Fruit fly (Drosophila melanogaster) whole organism, embryonic: ENCODE measurements around the gene qtc.
A peak's percentile ranks its signal among the peaks of the same experiment; 100 is the strongest.

Experiments used
- Aef1 ChIP-seq: fragments of 200-800 bp; sonication (Bioruptor generic); IDR thresholded peaks from 3 replicates; pipeline ENCODE4 v1.3.6; 2022; ENCODE audit warnings: missing biosample characterization, missing genetic modification characterization
- Atf6 ChIP-seq: fragments of 200-800 bp; sonication (Bioruptor generic); IDR thresholded peaks from 2 replicates; pipeline ENCODE4 v1.3.6; 2022; ENCODE audit warnings: missing biosample characterization, missing genetic modification characterization
- B-H2 ChIP-seq: fragments of 200-800 bp; sonication (Bioruptor generic); optimal IDR thresholded peaks from 2 replicates; lab custom pipeline; 2018; ENCODE audit warnings: missing biosample characterization, mild to moderate bottlenecking, missing genetic modification characterization
- Bdp1 ChIP-seq: fragments of 200-800 bp; sonication (Bioruptor generic); optimal IDR thresholded peaks from 3 replicates; lab custom pipeline; 2016; ENCODE audit warnings: missing biosample characterization, missing genetic modification characterization
- Bteb2 ChIP-seq: fragments of 200-800 bp; sonication (Bioruptor generic); optimal IDR thresholded peaks from 2 replicates; lab custom pipeline; 2016; ENCODE audit warnings: missing biosample characterization, missing genetic modification characterization
- CG10267 ChIP-seq: fragments of 200-800 bp; sonication (Bioruptor generic); optimal IDR thresholded peaks from 2 replicates; lab custom pipeline; 2018; ENCODE audit warnings: missing biosample characterization, mild to moderate bottlenecking, missing genetic modification characterization, moderate library complexity
- CG11723 ChIP-seq: fragments of 200-800 bp; sonication (Bioruptor generic); optimal IDR thresholded peaks from 2 replicates; lab custom pipeline; 2017; ENCODE audit warnings: missing biosample characterization, mild to moderate bottlenecking, missing genetic modification characterization
- CG12071 ChIP-seq: fragments of 200-800 bp; sonication (Bioruptor generic); optimal IDR thresholded peaks from 3 replicates; lab custom pipeline; 2018; ENCODE audit warnings: missing biosample characterization, mild to moderate bottlenecking, missing genetic modification characterization
- CG12391 ChIP-seq: fragments of 200-800 bp; sonication (Bioruptor generic); optimal IDR thresholded peaks from 3 replicates; lab custom pipeline; 2018; ENCODE audit warnings: missing biosample characterization, mild to moderate bottlenecking, missing genetic modification characterization, moderate library complexity
- CG13287 ChIP-seq: fragments of 200-800 bp; sonication (Bioruptor generic); IDR thresholded peaks from 2 replicates; pipeline ENCODE4 v1.3.6; 2022; ENCODE audit warnings: missing biosample characterization, missing genetic modification characterization; ENCODE audit not compliant: partially characterized antibody
- CG13894 ChIP-seq: fragments of 200-800 bp; sonication (Bioruptor generic); optimal IDR thresholded peaks from 3 replicates; lab custom pipeline; 2018; ENCODE audit warnings: missing biosample characterization, mild to moderate bottlenecking, missing genetic modification characterization, moderate library complexity
- CG14441 ChIP-seq: fragments of 200-800 bp; sonication (Bioruptor generic); IDR thresholded peaks from 2 replicates; pipeline ENCODE4 v1.3.6; 2022; ENCODE audit warnings: missing biosample characterization, missing genetic modification characterization
- CG14860 ChIP-seq: fragments of 200-800 bp; sonication (Bioruptor generic); IDR thresholded peaks from 3 replicates; pipeline ENCODE4 v1.3.6; 2022; ENCODE audit warnings: missing biosample characterization, missing genetic modification characterization; ENCODE audit not compliant: partially characterized antibody
- CG15073 ChIP-seq: fragments of 200-800 bp; sonication (Bioruptor generic); optimal IDR thresholded peaks from 2 replicates; lab custom pipeline; 2016; ENCODE audit warnings: missing biosample characterization, missing genetic modification characterization
- CG1603 ChIP-seq: fragments of 200-800 bp; sonication (Bioruptor generic); optimal IDR thresholded peaks from 2 replicates; lab custom pipeline; 2019; ENCODE audit warnings: missing biosample characterization, mild to moderate bottlenecking, missing genetic modification characterization, moderate library complexity
- CG16813 ChIP-seq: fragments of 200-800 bp; sonication (Bioruptor generic); IDR thresholded peaks from 3 replicates; pipeline ENCODE4 v1.3.6; 2022; ENCODE audit warnings: missing biosample characterization, missing genetic modification characterization; ENCODE audit not compliant: partially characterized antibody
- CG16863 ChIP-seq: fragments of 200-800 bp; sonication (Bioruptor generic); optimal IDR thresholded peaks from 3 replicates; lab custom pipeline; 2016; ENCODE audit warnings: missing biosample characterization, missing genetic modification characterization
- CG17328 ChIP-seq: fragments of 200-800 bp; sonication (Bioruptor generic); IDR thresholded peaks from 2 replicates; pipeline ENCODE4 v1.3.6; 2022; ENCODE audit warnings: missing biosample characterization, missing genetic modification characterization
- CG1792 ChIP-seq: fragments of 200-800 bp; sonication (Bioruptor generic); optimal IDR thresholded peaks from 2 replicates; lab custom pipeline; 2016; ENCODE audit warnings: missing biosample characterization, missing genetic modification characterization
- CG31388 ChIP-seq: fragments of 200-800 bp; sonication (Bioruptor generic); optimal IDR thresholded peaks from 2 replicates; lab custom pipeline; 2016; ENCODE audit warnings: missing biosample characterization, missing genetic modification characterization
- CG34224 ChIP-seq: fragments of 200-800 bp; sonication (Bioruptor generic); IDR thresholded peaks from 3 replicates; pipeline ENCODE4 v1.3.6; 2022; ENCODE audit warnings: missing biosample characterization, missing genetic modification characterization; ENCODE audit not compliant: partially characterized antibody
- CG4328 ChIP-seq: fragments of 200-800 bp; sonication (Bioruptor generic); optimal IDR thresholded peaks from 3 replicates; lab custom pipeline; 2017; ENCODE audit warnings: missing biosample characterization, missing genetic modification reagents, missing genetic modification characterization
- CG6254 ChIP-seq: fragments of 200-800 bp; sonication (Bioruptor generic); optimal IDR thresholded peaks from 3 replicates; lab custom pipeline; 2017; ENCODE audit warnings: mild to moderate bottlenecking, missing biosample characterization, missing genetic modification reagents, missing genetic modification characterization
- CG7987 ChIP-seq: fragments of 200-800 bp; sonication (Bioruptor generic); optimal IDR thresholded peaks from 2 replicates; lab custom pipeline; 2018; ENCODE audit warnings: missing biosample characterization, mild to moderate bottlenecking, missing genetic modification characterization, moderate library complexity
- CG8281 ChIP-seq: fragments of 200-800 bp; sonication (Bioruptor generic); optimal IDR thresholded peaks from 2 replicates; lab custom pipeline; 2018; ENCODE audit warnings: missing biosample characterization, mild to moderate bottlenecking, missing genetic modification characterization, moderate library complexity
- CG8290 ChIP-seq, 3 experiments: fragments of 200-800 bp; sonication (Bioruptor generic); optimal IDR thresholded peaks; 2 replicates each; lab custom pipeline; 2016 to 2019; ENCODE audit warnings: missing biosample characterization in 3 of 3, missing genetic modification characterization in 3 of 3, mild to moderate bottlenecking in 2 of 3, moderate library complexity in 1 of 3
- CG8924 ChIP-seq: fragments of 200-800 bp; optimal IDR thresholded peaks from 3 replicates; lab custom pipeline; 2019; ENCODE audit warnings: missing biosample characterization, mild to moderate bottlenecking, missing genetic modification characterization, moderate library complexity
- CG9797 ChIP-seq: fragments of 200-800 bp; sonication (Bioruptor generic); optimal IDR thresholded peaks from 3 replicates; lab custom pipeline; 2018; ENCODE audit warnings: missing biosample characterization, mild to moderate bottlenecking, missing genetic modification characterization
- D19A ChIP-seq: fragments of 200-800 bp; optimal IDR thresholded peaks from 3 replicates; lab custom pipeline; 2019; ENCODE audit warnings: missing biosample characterization, mild to moderate bottlenecking, missing genetic modification characterization, moderate library complexity
- Dp ChIP-seq: fragments of 200-800 bp; sonication (Bioruptor generic); optimal IDR thresholded peaks from 2 replicates; lab custom pipeline; 2018; ENCODE audit warnings: missing biosample characterization, mild to moderate bottlenecking, missing genetic modification characterization, moderate library complexity
- Lpt ChIP-seq: fragments of >200 bp; optimal IDR thresholded peaks from 2 replicates; lab custom pipeline; 2018; ENCODE audit warnings: missing biosample characterization, missing genetic modification characterization
- Mrtf ChIP-seq: fragments of 200-800 bp; sonication (Bioruptor generic); IDR thresholded peaks from 3 replicates; pipeline ENCODE4 v1.3.6; 2022; ENCODE audit warnings: missing biosample characterization, missing genetic modification characterization
- Optix ChIP-seq: fragments of 200-800 bp; sonication (Bioruptor generic); IDR thresholded peaks from 3 replicates; pipeline ENCODE4 v1.3.6; 2022; ENCODE audit warnings: missing biosample characterization, missing genetic modification characterization
- PHDP ChIP-seq: fragments of 200-800 bp; sonication (Bioruptor generic); optimal IDR thresholded peaks from 3 replicates; lab custom pipeline; 2018; ENCODE audit warnings: missing biosample characterization, mild to moderate bottlenecking, missing genetic modification characterization, moderate library complexity
- YL-1 ChIP-seq: fragments of 200-800 bp; sonication (Bioruptor generic); optimal IDR thresholded peaks from 3 replicates; lab custom pipeline; 2017; ENCODE audit warnings: missing biosample characterization, mild to moderate bottlenecking, missing genetic modification characterization
- ci ChIP-seq: fragments of 200-800 bp; sonication (Bioruptor generic); IDR thresholded peaks from 3 replicates; pipeline ENCODE4 v1.3.6; 2022; ENCODE audit warnings: missing biosample characterization, missing genetic modification characterization
- dpn ChIP-seq, 2 experiments: fragments of 200-800 bp; sonication (Bioruptor generic); optimal IDR thresholded peaks; 3 replicates each; lab custom pipeline; 2016; ENCODE audit warnings: missing biosample characterization in 2 of 2, missing genetic modification characterization in 2 of 2
- gcm ChIP-seq: fragments of 200-800 bp; sonication (Bioruptor generic); optimal IDR thresholded peaks from 2 replicates; lab custom pipeline; 2019; ENCODE audit warnings: missing biosample characterization, mild to moderate bottlenecking, missing genetic modification characterization, moderate library complexity
- grn ChIP-seq: fragments of 200-800 bp; sonication (Bioruptor generic); optimal IDR thresholded peaks from 3 replicates; lab custom pipeline; 2017; ENCODE audit warnings: missing biosample characterization, missing genetic modification characterization
- lbe ChIP-seq: fragments of 200-800 bp; sonication (Bioruptor generic); optimal IDR thresholded peaks from 2 replicates; lab custom pipeline; 2016; ENCODE audit warnings: missing biosample characterization, mild to moderate bottlenecking, missing genetic modification characterization
- nerfin-2 ChIP-seq: fragments of 200-800 bp; sonication (Bioruptor generic); IDR thresholded peaks from 2 replicates; pipeline ENCODE4 v1.3.6; 2022; ENCODE audit warnings: missing biosample characterization, missing genetic modification characterization; ENCODE audit not compliant: partially characterized antibody
- nmo ChIP-seq: fragments of 200-800 bp; sonication (Bioruptor generic); optimal IDR thresholded peaks from 2 replicates; lab custom pipeline; 2018; ENCODE audit warnings: missing biosample characterization, mild to moderate bottlenecking, missing genetic modification characterization, moderate library complexity
- pros ChIP-seq: fragments of 200-800 bp; sonication (Bioruptor generic); optimal IDR thresholded peaks from 3 replicates; lab custom pipeline; 2019; ENCODE audit warnings: missing biosample characterization, mild to moderate bottlenecking, missing genetic modification characterization, moderate library complexity
- pzg ChIP-seq: fragments of 200-800 bp; sonication (Bioruptor generic); optimal IDR thresholded peaks from 3 replicates; lab custom pipeline; 2018; ENCODE audit warnings: missing biosample characterization, mild to moderate bottlenecking, missing genetic modification characterization, moderate library complexity
- row ChIP-seq: fragments of 200-800 bp; sonication (Bioruptor generic); IDR thresholded peaks from 3 replicates; pipeline ENCODE4 v1.3.6; 2022; ENCODE audit warnings: missing biosample characterization, missing genetic modification characterization
- sim ChIP-seq: fragments of 200-800 bp; sonication (Bioruptor generic); IDR thresholded peaks from 2 replicates; pipeline ENCODE4 v1.3.6; 2022; ENCODE audit warnings: missing biosample characterization, missing genetic modification characterization
- vnd ChIP-seq: fragments of 200-800 bp; sonication (Bioruptor generic); IDR thresholded peaks from 3 replicates; pipeline ENCODE4 v1.3.6; 2022; ENCODE audit warnings: missing biosample characterization, missing genetic modification characterization; ENCODE audit not compliant: partially characterized antibody
- zen2 ChIP-seq: fragments of 200-800 bp; sonication (Bioruptor generic); IDR thresholded peaks from 3 replicates; pipeline ENCODE4 v1.3.6; 2022; ENCODE audit warnings: missing biosample characterization, missing genetic modification characterization; ENCODE audit not compliant: partially characterized antibody

qtc gene

dm6 chr2L:5095350-5095962 is 34.8 kb downstream of the qtc start (continued):
- TF ChIP-seq sim (GFP tag; lab: Robert Waterston, UW) = no peak
- TF ChIP-seq CG8290 (GFP tag; optimal IDR thresholded peaks at IDR 0.05; lab: Kevin White, UChicago) = no peak
- TF ChIP-seq CG8290 (tag; optimal IDR thresholded peaks at IDR 0.05; lab: Kevin White, UChicago) = peak in 1 of 2 experiments; percentile 46
- TF ChIP-seq lbe (GFP tag; lab: Kevin White, UChicago) = peak; percentile 8
- TF ChIP-seq Optix (GFP tag; lab: Robert Waterston, UW) = no peak
- TF ChIP-seq CG16863 (GFP tag; lab: Kevin White, UChicago) = no peak
- TF ChIP-seq Aef1 (GFP tag; lab: Robert Waterston, UW) = no peak
- peak; percentile 65 for TF ChIP-seq CG13894 (tag; lab: Kevin White, UChicago)
- TF ChIP-seq Bteb2 (GFP tag; lab: Kevin White, UChicago) = no peak
- TF ChIP-seq CG12391 (tag; lab: Kevin White, UChicago) = no peak
- 0 out of 2 replicates have a peak, but pooled peaks have one; percentile 22 for TF ChIP-seq Atf6 (GFP tag; lab: Robert Waterston, UW)
- peak; percentile 38 for TF ChIP-seq grn
- TF ChIP-seq CG4328 (GFP tag; lab: Kevin White, UChicago) = no peak
- peak; percentile 2 for TF ChIP-seq CG8924 (tag; lab: Kevin White, UChicago)
- no peak for TF ChIP-seq CG1792 (GFP tag; lab: Kevin White, UChicago)
- TF ChIP-seq gcm (GFP tag; lab: Kevin White, UChicago) = no peak
- TF ChIP-seq B-H2 = peak; percentile 13
- no peak for TF ChIP-seq Lpt (GFP tag; lab: Kevin White, UChicago)
- peak; percentile 10 for TF ChIP-seq CG12071
- TF ChIP-seq pros = no peak
- TF ChIP-seq dpn (GFP tag; optimal IDR thresholded peaks at IDR 0.05; lab: Kevin White, UChicago) = no peak
- peak; percentile 5 for TF ChIP-seq D19A
- no peak for TF ChIP-seq Mrtf (GFP tag; lab: Robert Waterston, UW)
- no peak for TF ChIP-seq nmo (GFP tag; lab: Kevin White, UChicago)
- no peak for TF ChIP-seq CG31388 (GFP tag; lab: Kevin White, UChicago)

- peak; percentile 48; the same call in 1 of the 2 replicates for TF ChIP-seq nerfin-2 (GFP tag; lab: Robert Waterston, UW)
- peak; percentile 71 for TF ChIP-seq pzg (GFP tag; lab: Kevin White, UChicago)
- peak; percentile 92 for TF ChIP-seq CG13287
- TF ChIP-seq CG14441 (GFP tag; lab: Robert Waterston, UW) = no peak
- no peak for TF ChIP-seq Bdp1 (GFP tag; lab: Kevin White, UChicago)
- peak; percentile 69; the same call in 2 of the 3 replicates for TF ChIP-seq CG14860 (GFP tag; lab: Robert Waterston, UW)
- peak; percentile 84 for TF ChIP-seq CG6254 (GFP tag; lab: Kevin White, UChicago)
- TF ChIP-seq CG10267 (tag; lab: Kevin White, UChicago) = peak; percentile 17
- TF ChIP-seq CG17328 (GFP tag; lab: Robert Waterston, UW) = 0 out of 2 replicates have a peak, but pooled peaks have one; percentile 7
- peak; percentile 40 for TF ChIP-seq YL-1 (GFP tag; lab: Kevin White, UChicago)
- TF ChIP-seq vnd = peak; percentile 63; the same call in 2 of the 3 replicates
- peak; percentile 45; the same call in 1 of the 3 replicates for TF ChIP-seq ci (GFP tag; lab: Robert Waterston, UW)
- TF ChIP-seq row (GFP tag; lab: Robert Waterston, UW) = peak; percentile 23; the same call in 1 of the 3 replicates
- TF ChIP-seq PHDP = peak; percentile 0
- TF ChIP-seq CG16813 (GFP tag; lab: Robert Waterston, UW) = peak; percentile 81
- peak; percentile 14 for TF ChIP-seq Dp (GFP tag; lab: Kevin White, UChicago)
- TF ChIP-seq CG1603 (tag; lab: Kevin White, UChicago) = peak; percentile 53
- peak; percentile 17 for TF ChIP-seq CG7987 (GFP tag; lab: Kevin White, UChicago)
- no peak for TF ChIP-seq CG8281 (tag; lab: Kevin White, UChicago)
- peak; percentile 7 for TF ChIP-seq CG9797 (GFP tag; lab: Kevin White, UChicago)
- TF ChIP-seq CG11723 (GFP tag; lab: Kevin White, UChicago) = no peak
- peak; percentile 78 for TF ChIP-seq CG34224 (GFP tag; lab: Robert Waterston, UW)
- peak; percentile 69; the same call in 2 of the 3 replicates for TF ChIP-seq zen2 (GFP tag; lab: Robert Waterston, UW)
- TF ChIP-seq CG15073 (GFP tag; lab: Kevin White, UChicago) = no peak
Measured at dm6 chr2L:5096222-5096621, 35.6 kb downstream of the qtc start, which contains the start of gene CG4230. Gene CG4230 (plus strand): TSS chr2L:5096227.
